Worm (Caenorhabditis elegans): ENCODE results near the gene T04C12.8.

- TF ChIP-seq unc-55 (GFP tag; optimal IDR thresholded peaks at IDR 0.05), result peak; percentile 34
- TF ChIP-seq mdl-1 (tag; optimal IDR thresholded peaks at IDR 0.05), result no peak
- no peak for TF ChIP-seq egl-27 (tag; optimal IDR thresholded peaks at IDR 0.05)
- TF ChIP-seq elt-1 (tag; optimal IDR thresholded peaks at IDR 0.05), result no peak
- no peak for TF ChIP-seq lin-39 (tag; optimal IDR thresholded peaks at IDR 0.05)
- TF ChIP-seq snpc-4 (tag; optimal IDR thresholded peaks at IDR 0.05), result no peak
- no peak for TF ChIP-seq F13H6.1 (tag; optimal IDR thresholded peaks at IDR 0.05)
Measured at ce11 chrV:11063115-11063514, 6.0 kb downstream of the T04C12.8 start, which contains the start of gene T04C12.9.

Data from whole organism, L2 larva.